Fruit fly (Drosophila melanogaster): ENCODE measurements around the gene Pcd.

Gene Pcd

DNA sequence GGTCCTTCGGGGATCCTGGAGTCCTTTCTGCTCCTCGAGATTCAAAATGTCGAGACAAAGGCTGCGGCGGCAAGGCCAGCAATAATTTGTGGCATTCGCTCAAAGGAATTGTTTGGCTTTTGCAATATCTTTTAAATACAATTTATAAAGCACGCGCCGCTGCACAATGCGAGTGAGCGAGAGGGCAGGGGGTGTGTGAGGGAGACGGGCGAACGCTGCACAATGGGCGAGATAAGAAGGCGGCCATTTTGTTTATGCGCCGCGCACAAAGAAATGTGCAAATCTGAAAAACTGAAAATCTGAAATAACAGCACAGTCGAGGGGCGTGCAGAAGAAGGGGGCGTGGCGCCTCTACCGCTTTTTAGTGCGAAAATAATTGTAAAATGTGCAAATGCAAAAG lies 14.6 kb upstream of the Pcd start:
- TF ChIP-seq jim (GFP tag; optimal IDR thresholded peaks at IDR 0.05) = no peak
- TF ChIP-seq Jra (GFP tag; optimal IDR thresholded peaks at IDR 0.05) = no peak
- TF ChIP-seq Hr78 (GFP tag; optimal IDR thresholded peaks at IDR 0.05) = no peak
- TF ChIP-seq Hr83 (GFP tag; optimal IDR thresholded peaks at IDR 0.05; ENCODE audit: poor library complexity, severe bottlenecking) = no peak
- TF ChIP-seq Vsx2 (GFP tag; optimal IDR thresholded peaks at IDR 0.05; ENCODE audit: partially characterized antibody) = no peak
- TF ChIP-seq dmrt93B (GFP tag; optimal IDR thresholded peaks at IDR 0.05) = no peak
- TF ChIP-seq woc (GFP tag; optimal IDR thresholded peaks at IDR 0.05) = no peak
- TF ChIP-seq CG9705 (GFP tag; optimal IDR thresholded peaks at IDR 0.05) = no peak
- TF ChIP-seq pan (optimal IDR thresholded peaks at IDR 0.05) = no peak
- no peak for TF ChIP-seq OdsH (GFP tag; optimal IDR thresholded peaks at IDR 0.05)
- TF ChIP-seq dl (GFP tag; optimal IDR thresholded peaks at IDR 0.05; ENCODE audit: insufficient read depth in 1 of 2, partially characterized antibody in 2 of 2) = no peak
- no peak for TF ChIP-seq Myc (optimal IDR thresholded peaks at IDR 0.05)
- TF ChIP-seq Rel (GFP tag; optimal IDR thresholded peaks at IDR 0.05) = no peak
- TF ChIP-seq Rel (tag; optimal IDR thresholded peaks at IDR 0.05) = no peak
- no peak for TF ChIP-seq ey (GFP tag; optimal IDR thresholded peaks at IDR 0.05)
- no peak for TF ChIP-seq rgr (GFP tag; optimal IDR thresholded peaks at IDR 0.05)
- no peak for TF ChIP-seq GATAd (GFP tag; optimal IDR thresholded peaks at IDR 0.05)

DNA sequence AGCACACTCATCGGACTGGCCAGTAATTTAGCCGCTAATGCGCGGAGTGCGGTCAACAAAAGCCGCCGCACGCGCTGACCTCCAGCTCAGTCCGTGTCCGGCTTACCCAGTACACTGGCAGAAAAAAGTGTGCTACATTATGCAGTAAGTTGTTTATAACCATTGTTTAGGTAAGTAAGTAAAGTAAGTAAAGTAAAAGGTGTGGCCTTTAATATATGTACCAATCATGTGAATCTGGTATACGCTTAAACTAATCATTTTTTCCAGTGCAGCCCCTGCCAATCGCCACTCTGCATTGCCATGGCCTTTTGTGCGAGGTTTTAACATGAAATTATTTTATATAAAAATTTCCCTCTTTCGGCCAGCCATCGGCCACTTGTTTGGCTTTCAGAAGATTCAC lies 11.5 kb upstream of the Pcd start:
- TF ChIP-seq GATAd (GFP tag; optimal IDR thresholded peaks at IDR 0.05) = no peak
- no peak for TF ChIP-seq sage (GFP tag; optimal IDR thresholded peaks at IDR 0.05)
- TF ChIP-seq Hr78 (GFP tag; optimal IDR thresholded peaks at IDR 0.05) = no peak
- TF ChIP-seq usp (GFP tag; optimal IDR thresholded peaks at IDR 0.05) = no peak
- no peak for TF ChIP-seq ey (GFP tag; optimal IDR thresholded peaks at IDR 0.05)
- no peak for TF ChIP-seq foxo (GFP tag; optimal IDR thresholded peaks at IDR 0.05)
- TF ChIP-seq dsf (GFP tag; optimal IDR thresholded peaks at IDR 0.05; ENCODE audit: borderline replicate concordance) = no peak
- TF ChIP-seq Vsx2 (GFP tag; optimal IDR thresholded peaks at IDR 0.05; ENCODE audit: partially characterized antibody) = no peak
- no peak for TF ChIP-seq pan (optimal IDR thresholded peaks at IDR 0.05)
- no peak for TF ChIP-seq sv (GFP tag; optimal IDR thresholded peaks at IDR 0.05)
- TF ChIP-seq Hr83 (GFP tag; optimal IDR thresholded peaks at IDR 0.05; ENCODE audit: poor library complexity, severe bottlenecking) = no peak
- no peak for TF ChIP-seq lola (GFP tag; optimal IDR thresholded peaks at IDR 0.05)
- no peak for TF ChIP-seq tai (GFP tag; optimal IDR thresholded peaks at IDR 0.05)
- no peak for TF ChIP-seq Dif (GFP tag; optimal IDR thresholded peaks at IDR 0.05; ENCODE audit: partially characterized antibody)
- no peak for TF ChIP-seq jim (GFP tag; optimal IDR thresholded peaks at IDR 0.05)
- no peak for TF ChIP-seq CrebA (GFP tag; optimal IDR thresholded peaks at IDR 0.05; ENCODE audit: borderline replicate concordance)
- no peak for TF ChIP-seq Mio (GFP tag; optimal IDR thresholded peaks at IDR 0.05)

DNA sequence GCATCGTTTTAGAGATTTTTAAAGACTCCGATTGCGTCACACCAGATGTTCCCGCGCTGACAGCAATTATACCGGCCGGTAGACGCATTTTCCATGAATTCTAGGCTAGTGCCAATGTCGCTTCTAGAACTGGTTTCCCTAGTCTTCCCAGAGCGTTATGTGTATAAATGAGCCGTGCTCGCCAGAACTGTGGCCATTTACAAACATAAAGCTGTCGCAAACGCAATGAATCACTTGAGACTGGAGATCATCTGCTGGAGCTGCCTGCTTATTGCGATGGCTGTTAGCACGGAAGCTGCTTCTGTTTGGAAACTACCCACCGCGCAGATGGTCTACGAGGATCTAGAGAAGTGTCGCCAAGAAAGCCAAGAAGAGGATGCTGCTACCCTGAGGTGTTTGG lies 8.6 kb upstream of the Pcd start, which contains the start of gene Obp99d:
TSS of gene Obp99d (plus strand) at position 192 of the 400 bp plus-strand sequence.
- TF ChIP-seq fru (GFP tag; optimal IDR thresholded peaks at IDR 0.05) (no peak), Dfd (GFP tag; optimal IDR thresholded peaks at IDR 0.05) (no peak), N (GFP tag; optimal IDR thresholded peaks at IDR 0.05) (no peak), Dif (GFP tag; optimal IDR thresholded peaks at IDR 0.05; ENCODE audit: partially characterized antibody) (no peak), sage (GFP tag; optimal IDR thresholded peaks at IDR 0.05) (no peak), lola (GFP tag; optimal IDR thresholded peaks at IDR 0.05) (no peak), foxo (GFP tag; optimal IDR thresholded peaks at IDR 0.05) (no peak), dsf (GFP tag; optimal IDR thresholded peaks at IDR 0.05; ENCODE audit: borderline replicate concordance) (no peak), Hr83 (GFP tag; optimal IDR thresholded peaks at IDR 0.05; ENCODE audit: poor library complexity, severe bottlenecking) (no peak), br (GFP tag; optimal IDR thresholded peaks at IDR 0.05) (no peak), rgr (GFP tag; optimal IDR thresholded peaks at IDR 0.05) (no peak), usp (GFP tag; optimal IDR thresholded peaks at IDR 0.05) (no peak), GATAd (GFP tag; optimal IDR thresholded peaks at IDR 0.05) (no peak), HLH106 (tag; optimal IDR thresholded peaks at IDR 0.05) (no peak), Jra (GFP tag; optimal IDR thresholded peaks at IDR 0.05) (no peak)

DNA sequence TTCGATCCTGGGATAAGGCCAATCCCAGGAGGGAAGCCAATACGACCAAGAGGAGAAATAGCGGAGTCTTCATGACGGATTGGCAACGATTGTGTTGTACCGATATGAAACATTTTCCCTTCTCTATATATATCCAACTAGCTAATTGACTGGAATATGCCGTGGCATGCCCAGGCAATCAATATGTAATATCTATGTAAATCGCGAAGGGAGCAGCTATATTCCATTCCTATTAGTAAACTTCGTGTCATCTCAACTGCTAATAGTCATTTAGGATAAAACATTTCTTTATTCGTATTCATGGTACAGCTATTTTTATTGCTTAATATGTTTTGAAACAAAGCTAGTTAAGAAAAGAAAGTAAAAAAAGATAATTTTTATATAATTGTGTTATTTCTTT lies 7.7 kb upstream of the Pcd start, which contains the start of gene Dup99B:
TSS of gene Dup99B (minus strand) at position 101 of the 400 bp plus-strand sequence.
- TF ChIP-seq pan (optimal IDR thresholded peaks at IDR 0.05) (no peak), lola (GFP tag; optimal IDR thresholded peaks at IDR 0.05) (no peak)

Measured in whole organism, wandering third instar larva.